Worm (Caenorhabditis elegans) whole organism, L4 larva: Measurements from ENCODE around the gene bet-2.

Source experiments
- F10B5.3 ChIP-seq: sonication (generic microtip); optimal IDR thresholded peaks from 2 replicates; lab custom pipeline; 2016; ENCODE audit warnings: mild to moderate bottlenecking, missing genetic modification characterization, missing compliant biosample characterization
- F37D6.2 ChIP-seq: sonication (generic microtip); optimal IDR thresholded peaks from 2 replicates; lab custom pipeline; 2016; ENCODE audit warnings: mild to moderate bottlenecking, missing genetic modification characterization, missing compliant biosample characterization
- F49E8.2 ChIP-seq: sonication (generic microtip); optimal IDR thresholded peaks from 2 replicates; lab custom pipeline; 2016; ENCODE audit warnings: missing compliant biosample characterization, mild to moderate bottlenecking, missing genetic modification characterization, borderline replicate concordance
- T20F7.1 ChIP-seq: fragments of 200-800 bp; sonication (Bioruptor generic); optimal IDR thresholded peaks from 2 replicates; lab custom pipeline; 2018; ENCODE audit warnings: mild to moderate bottlenecking, missing genetic modification characterization, missing compliant biosample characterization
- Y5F2A.4 ChIP-seq: fragments of 200-800 bp; sonication (Bioruptor generic); optimal IDR thresholded peaks from 2 replicates; lab custom pipeline; 2018; ENCODE audit warnings: mild to moderate bottlenecking, missing genetic modification characterization, missing compliant biosample characterization
- attf-4 ChIP-seq: sonication (generic microtip); optimal IDR thresholded peaks from 3 replicates; lab custom pipeline; 2017; ENCODE audit warnings: missing biosample characterization, missing genetic modification characterization
- ceh-20 ChIP-seq: fragments of 200-800 bp; sonication (Bioruptor generic); IDR thresholded peaks from 2 replicates; pipeline ENCODE4 v1.3.6; 2022; ENCODE audit warnings: missing genetic modification reagents, missing genetic modification characterization, missing compliant biosample characterization
- ceh-28 ChIP-seq: fragments of 150-350 bp; optimal IDR thresholded peaks from 2 replicates; lab custom pipeline; 2014; ENCODE audit warnings: missing biosample characterization, missing genetic modification reagents, missing genetic modification characterization
- ceh-32 ChIP-seq: sonication (generic microtip); optimal IDR thresholded peaks from 2 replicates; lab custom pipeline; 2016; ENCODE audit warnings: mild to moderate bottlenecking, missing genetic modification characterization, missing compliant biosample characterization; ENCODE audit not compliant: poor library complexity
- ceh-44 ChIP-seq: fragments of 200-800 bp; sonication (Bioruptor generic); IDR thresholded peaks from 2 replicates; pipeline ENCODE4 v1.3.6; 2022; ENCODE audit warnings: missing genetic modification reagents, missing genetic modification characterization, missing compliant biosample characterization
- ces-1 ChIP-seq: fragments of 150-350 bp; sonication (generic microtip); optimal IDR thresholded peaks from 4 replicates; lab custom pipeline; 2014; ENCODE audit warnings: missing biosample characterization, missing genetic modification reagents, missing genetic modification characterization
- ctbp-1 ChIP-seq: fragments of 200-800 bp; sonication (Bioruptor generic); IDR thresholded peaks from 2 replicates; pipeline ENCODE4 v1.3.6; 2022; ENCODE audit warnings: missing genetic modification reagents, missing genetic modification characterization, missing compliant biosample characterization
- dmd-6 ChIP-seq: fragments of 200-800 bp; sonication (Bioruptor generic); IDR thresholded peaks from 2 replicates; pipeline ENCODE4 v1.3.6; 2022; ENCODE audit warnings: missing genetic modification reagents, missing genetic modification characterization, missing compliant biosample characterization
- dmd-8 ChIP-seq: fragments of 200-800 bp; sonication (Bioruptor generic); IDR thresholded peaks from 2 replicates; pipeline ENCODE4 v1.3.6; 2022; ENCODE audit warnings: missing genetic modification characterization, missing compliant biosample characterization
- dpl-1 ChIP-seq: fragments of 150-350 bp; optimal IDR thresholded peaks from 2 replicates; lab custom pipeline; 2014; ENCODE audit warnings: missing biosample characterization, missing genetic modification reagents, missing genetic modification characterization
- duxl-1 ChIP-seq: sonication (generic microtip); optimal IDR thresholded peaks from 2 replicates; lab custom pipeline; 2016; ENCODE audit warnings: mild to moderate bottlenecking, missing genetic modification characterization, moderate library complexity, missing compliant biosample characterization; ENCODE audit not compliant: poor library complexity
- dve-1 ChIP-seq: sonication (generic microtip); optimal IDR thresholded peaks from 2 replicates; lab custom pipeline; 2017; ENCODE audit warnings: antibody characterized with exemption, mild to moderate bottlenecking, missing genetic modification characterization, missing compliant biosample characterization; ENCODE audit not compliant: insufficient read depth
- egl-27 ChIP-seq: sonication (generic microtip); optimal IDR thresholded peaks from 3 replicates; lab custom pipeline; 2017; ENCODE audit warnings: missing biosample characterization, missing genetic modification reagents, missing genetic modification characterization
- egl-43 ChIP-seq: fragments of 200-800 bp; sonication (Bioruptor generic); IDR thresholded peaks from 2 replicates; pipeline ENCODE4 v1.3.6; 2022; ENCODE audit warnings: missing genetic modification reagents, missing genetic modification characterization, missing compliant biosample characterization
- fkh-10 ChIP-seq: fragments of 150-350 bp; optimal IDR thresholded peaks from 2 replicates; lab custom pipeline; 2014; ENCODE audit warnings: missing biosample characterization, missing genetic modification reagents, missing genetic modification characterization
- hif-1 ChIP-seq, 2 experiments: sonication (generic microtip); optimal IDR thresholded peaks; 2 replicates each; lab custom pipeline; 2016 to 2017; ENCODE audit warnings: missing compliant biosample characterization in 2 of 2, missing genetic modification characterization in 2 of 2, missing genetic modification reagents in 2 of 2, missing genotype in 2 of 2, mild to moderate bottlenecking in 1 of 2
- hlh-30 ChIP-seq: sonication (generic microtip); optimal IDR thresholded peaks from 2 replicates; lab custom pipeline; 2017; ENCODE audit warnings: antibody characterized with exemption, mild to moderate bottlenecking, missing genetic modification characterization, missing compliant biosample characterization; ENCODE audit not compliant: insufficient read depth
- lim-7 ChIP-seq: fragments of 200-800 bp; sonication (Bioruptor generic); IDR thresholded peaks from 2 replicates; pipeline ENCODE4 v1.3.6; 2022; ENCODE audit warnings: missing genetic modification characterization, missing compliant biosample characterization
- lin-1 ChIP-seq: fragments of 200-800 bp; sonication (Bioruptor generic); IDR thresholded peaks from 2 replicates; pipeline ENCODE4 v1.3.6; 2022; ENCODE audit warnings: missing genetic modification reagents, missing genetic modification characterization, missing compliant biosample characterization
- lin-29 ChIP-seq: fragments of 200-800 bp; sonication (Bioruptor generic); IDR thresholded peaks from 2 replicates; pipeline ENCODE4 v1.3.6; 2022; ENCODE audit warnings: missing genetic modification reagents, missing genetic modification characterization, missing compliant biosample characterization
- lin-38 ChIP-seq: fragments of 200-800 bp; sonication (Bioruptor generic); IDR thresholded peaks from 2 replicates; pipeline ENCODE4 v1.3.6; 2022; ENCODE audit warnings: missing genetic modification reagents, missing genetic modification characterization, missing compliant biosample characterization
- lir-3 ChIP-seq: sonication (generic microtip); optimal IDR thresholded peaks from 2 replicates; lab custom pipeline; 2016; ENCODE audit warnings: mild to moderate bottlenecking, missing genetic modification characterization, missing compliant biosample characterization
- lsy-2 ChIP-seq, 2 experiments: fragments of 150-350 bp in 1 of 2; sonication (generic microtip) in 1 of 2; optimal IDR thresholded peaks; 2 replicates each; lab custom pipeline; 2014 to 2017; ENCODE audit warnings: missing biosample characterization in 2 of 2, missing genetic modification characterization in 2 of 2
- mxl-3 ChIP-seq: fragments of 200-800 bp; sonication (Bioruptor generic); optimal IDR thresholded peaks from 2 replicates; lab custom pipeline; 2018; ENCODE audit warnings: mild to moderate bottlenecking, missing genetic modification characterization, missing compliant biosample characterization
- nhr-10 ChIP-seq: fragments of 150-350 bp; optimal IDR thresholded peaks from 2 replicates; lab custom pipeline; 2014; ENCODE audit warnings: missing biosample characterization, missing genetic modification characterization
- nhr-11 ChIP-seq: fragments of 150-350 bp; optimal IDR thresholded peaks from 2 replicates; lab custom pipeline; 2014; ENCODE audit warnings: missing biosample characterization, missing genetic modification characterization
- nhr-111 ChIP-seq: fragments of 200-800 bp; sonication (Bioruptor generic); optimal IDR thresholded peaks from 2 replicates; lab custom pipeline; 2018; ENCODE audit warnings: mild to moderate bottlenecking, missing genetic modification characterization, missing compliant biosample characterization
- nhr-25 ChIP-seq: sonication (generic microtip); optimal IDR thresholded peaks from 2 replicates; lab custom pipeline; 2017; ENCODE audit warnings: missing genetic modification characterization, mild to moderate bottlenecking, missing compliant biosample characterization, antibody characterized with exemption, moderate library complexity, borderline replicate concordance; ENCODE audit not compliant: insufficient read depth
- nhr-41 ChIP-seq: fragments of 200-800 bp; sonication (Bioruptor generic); IDR thresholded peaks from 2 replicates; pipeline ENCODE4 v1.3.6; 2022; ENCODE audit warnings: missing genetic modification reagents, missing genetic modification characterization, missing compliant biosample characterization
- nhr-48 ChIP-seq: sonication (generic microtip); optimal IDR thresholded peaks from 2 replicates; lab custom pipeline; 2016; ENCODE audit warnings: mild to moderate bottlenecking, missing genetic modification characterization, missing compliant biosample characterization
- nhr-6 ChIP-seq: fragments of 150-350 bp; optimal IDR thresholded peaks from 2 replicates; lab custom pipeline; 2014; ENCODE audit warnings: missing biosample characterization, missing genetic modification characterization
- nhr-77 ChIP-seq: fragments of 150-350 bp; optimal IDR thresholded peaks from 2 replicates; lab custom pipeline; 2014; ENCODE audit warnings: missing biosample characterization, missing genetic modification characterization
- rbr-2 ChIP-seq: sonication (generic microtip); optimal IDR thresholded peaks from 2 replicates; lab custom pipeline; 2016; ENCODE audit warnings: missing genotype, missing genetic modification characterization, missing compliant biosample characterization
- sdz-12 ChIP-seq: fragments of 200-800 bp; sonication (Bioruptor generic); optimal IDR thresholded peaks from 2 replicates; lab custom pipeline; 2018; ENCODE audit warnings: mild to moderate bottlenecking, missing genetic modification characterization, missing compliant biosample characterization
- skn-1 ChIP-seq: fragments of 150-350 bp; optimal IDR thresholded peaks from 2 replicates; lab custom pipeline; 2014; ENCODE audit warnings: missing biosample characterization, missing genetic modification characterization
- tag-97 ChIP-seq: fragments of 200-800 bp; sonication (Bioruptor generic); IDR thresholded peaks from 2 replicates; pipeline ENCODE4 v1.3.6; 2022; ENCODE audit warnings: missing genetic modification characterization, missing compliant biosample characterization
- tra-1 ChIP-seq: fragments of 200-800 bp; sonication (Bioruptor generic); IDR thresholded peaks from 2 replicates; pipeline ENCODE4 v1.3.6; 2022; ENCODE audit warnings: missing genetic modification reagents, missing genetic modification characterization, missing compliant biosample characterization
- unc-130 ChIP-seq: sonication (generic microtip); optimal IDR thresholded peaks from 2 replicates; lab custom pipeline; 2016; ENCODE audit warnings: missing genetic modification reagents, missing genetic modification characterization, missing compliant biosample characterization
- unc-39 ChIP-seq: sonication (generic microtip); optimal IDR thresholded peaks from 2 replicates; lab custom pipeline; 2017; ENCODE audit warnings: missing biosample characterization, missing genetic modification characterization
- unc-62 ChIP-seq, 3 experiments: fragments of 150-350 bp in 1 of 3; sonication (generic microtip); optimal IDR thresholded peaks in 2 of 3; peaks in 1 of 3; 1 replicate in 1 of 3; 2 replicates in 2 of 3; lab custom pipeline; 2014 to 2017; ENCODE audit warnings: missing biosample characterization in 3 of 3, missing genetic modification characterization in 3 of 3, missing genetic modification reagents in 3 of 3, missing genotype in 1 of 3
- vab-7 ChIP-seq: fragments of 200-800 bp; sonication (Bioruptor generic); IDR thresholded peaks from 2 replicates; pipeline ENCODE4 v1.3.6; 2022; ENCODE audit warnings: missing genetic modification reagents, missing genetic modification characterization, missing compliant biosample characterization
- zfp-2 ChIP-seq: sonication (generic microtip); optimal IDR thresholded peaks from 2 replicates; lab custom pipeline; 2016; ENCODE audit warnings: mild to moderate bottlenecking, missing genetic modification characterization, missing compliant biosample characterization
- zip-2 ChIP-seq: fragments of 150-350 bp; optimal IDR thresholded peaks from 2 replicates; lab custom pipeline; 2014; ENCODE audit warnings: missing biosample characterization, missing genetic modification characterization
- ztf-11 ChIP-seq: fragments of 150-350 bp; optimal IDR thresholded peaks from 2 replicates; lab custom pipeline; 2014; ENCODE audit warnings: missing biosample characterization, missing genetic modification characterization
- ztf-7 ChIP-seq: fragments of 150-350 bp; optimal IDR thresholded peaks from 2 replicates; lab custom pipeline; 2014; ENCODE audit warnings: missing biosample characterization, missing genetic modification characterization

The bet-2 gene

DNA sequence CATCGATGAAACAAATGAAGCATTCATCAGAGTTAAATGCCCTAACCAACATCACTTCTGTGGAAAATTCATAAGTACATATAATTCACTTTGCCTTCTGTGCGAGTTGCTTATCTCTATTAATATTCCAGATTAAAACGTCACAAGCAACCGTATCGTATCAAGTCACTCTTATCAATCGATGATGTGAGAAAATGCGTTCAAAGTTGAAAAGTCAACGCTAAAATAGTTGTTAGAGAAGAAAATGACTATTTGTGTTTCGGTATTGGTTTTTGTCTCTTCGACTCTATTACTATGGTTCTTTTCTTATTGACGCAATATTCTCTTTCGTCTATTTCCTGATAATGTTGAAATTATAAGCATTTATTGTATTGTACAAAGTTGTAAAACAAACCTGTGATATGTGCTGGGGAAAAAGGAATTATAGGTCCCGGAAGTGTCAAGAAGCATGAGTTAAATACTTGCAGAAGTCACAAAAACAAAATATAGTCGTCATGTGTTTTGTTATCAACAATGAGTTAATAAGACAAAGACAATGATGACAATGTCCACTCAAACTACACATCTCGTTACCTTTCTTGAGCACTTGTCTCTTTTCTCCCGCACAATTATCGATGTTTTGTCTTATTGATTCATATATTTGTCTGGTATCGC lies 36.8 kb upstream of the bet-2 start (continued):
- no peak for TF ChIP-seq ztf-7 (tag; lab: Kevin White, UChicago)
- peak; percentile 32 for TF ChIP-seq T20F7.1
- TF ChIP-seq attf-4 (tag; lab: Kevin White, UChicago) = no peak
- TF ChIP-seq egl-43 (GFP tag; lab: Robert Waterston, UW) = no peak
- TF ChIP-seq nhr-10 (tag; lab: Kevin White, UChicago) = no peak
- TF ChIP-seq vab-7 (GFP tag; lab: Robert Waterston, UW) = no peak
- TF ChIP-seq tag-97 = no peak
- TF ChIP-seq rbr-2 = no peak
- TF ChIP-seq F10B5.3 (tag; lab: Kevin White, UChicago) = no peak
- no peak for TF ChIP-seq F37D6.2 (tag; lab: Kevin White, UChicago)
- no peak for TF ChIP-seq nhr-11
- TF ChIP-seq nhr-41 (GFP tag; lab: Robert Waterston, UW) = no peak
- TF ChIP-seq F49E8.2 (tag; lab: Kevin White, UChicago) = no peak
- no peak for TF ChIP-seq duxl-1 (tag; lab: Kevin White, UChicago)
- no peak for TF ChIP-seq mxl-3 (GFP tag; lab: Kevin White, UChicago)
- TF ChIP-seq fkh-10 = no peak
- TF ChIP-seq ceh-28 = no peak
- no peak for TF ChIP-seq nhr-111 (GFP tag; lab: Kevin White, UChicago)
- no peak for TF ChIP-seq ceh-20 (GFP tag; lab: Robert Waterston, UW)
- no peak for TF ChIP-seq dpl-1
- no peak for TF ChIP-seq Y5F2A.4 (GFP tag; lab: Kevin White, UChicago)
- TF ChIP-seq lir-3 = no peak
- no peak for TF ChIP-seq lim-7 (GFP tag; lab: Robert Waterston, UW)
- TF ChIP-seq nhr-48 (tag; lab: Kevin White, UChicago) = peak; percentile 56
- TF ChIP-seq egl-27 (tag; lab: Kevin White, UChicago) = no peak
- no peak for TF ChIP-seq unc-130 (GFP tag; lab: Kevin White, UChicago)
- no peak for TF ChIP-seq skn-1 (tag; lab: Kevin White, UChicago)
- TF ChIP-seq tra-1 (GFP tag; lab: Robert Waterston, UW) = no peak
- no peak for TF ChIP-seq unc-39 (tag; lab: Kevin White, UChicago)
- TF ChIP-seq lin-38 (GFP tag; lab: Robert Waterston, UW) = no peak
- no peak for TF ChIP-seq lin-29 (GFP tag; lab: Robert Waterston, UW)
- TF ChIP-seq zfp-2 (tag; lab: Kevin White, UChicago) = no peak
- no peak for TF ChIP-seq ctbp-1
- TF ChIP-seq sdz-12 = no peak
- TF ChIP-seq ceh-44 (GFP tag; lab: Robert Waterston, UW) = no peak
- no peak for TF ChIP-seq nhr-25 (tag; lab: Kevin White, UChicago)
- no peak for TF ChIP-seq ces-1
- TF ChIP-seq nhr-6 (tag; lab: Kevin White, UChicago) = no peak
- no peak for TF ChIP-seq zip-2 (tag; lab: Kevin White, UChicago)
- TF ChIP-seq ztf-11 = no peak
- peak; percentile 52; the same call in 1 of the 2 replicates for TF ChIP-seq dmd-6
- TF ChIP-seq nhr-77 (tag; lab: Kevin White, UChicago) = no peak
- TF ChIP-seq unc-62 (GFP tag; optimal IDR thresholded peaks at IDR 0.05 in 1 of 2; lab: Kevin White, UChicago) = peak in 1 of 2 experiments; percentile 91
- no peak for TF ChIP-seq unc-62 (tag; optimal IDR thresholded peaks at IDR 0.05; lab: Kevin White, UChicago)
- peak; percentile 23 for TF ChIP-seq hlh-30
- TF ChIP-seq ceh-32 (tag; lab: Kevin White, UChicago) = no peak
- TF ChIP-seq dmd-8 (GFP tag; lab: Robert Waterston, UW) = no peak
- no peak for TF ChIP-seq hif-1 (tag; optimal IDR thresholded peaks at IDR 0.05; lab: Kevin White, UChicago)
- peak; percentile 60; the same call in 1 of the 2 replicates for TF ChIP-seq lin-1 (GFP tag; lab: Robert Waterston, UW)
- TF ChIP-seq dve-1 (tag; lab: Kevin White, UChicago) = peak; percentile 57
- no peak for TF ChIP-seq lsy-2 (tag; optimal IDR thresholded peaks at IDR 0.05; lab: Kevin White, UChicago)
